Fruit fly (Drosophila melanogaster) whole organism, embryonic: ENCODE measurements around the gene pr.

Experiments used
- Awh ChIP-seq: fragments of 200-800 bp; sonication (Bioruptor generic); IDR thresholded peaks from 2 replicates; pipeline ENCODE4, ENCODE4 v1.3.6; 2022; ENCODE audit warnings: missing biosample characterization, missing genetic modification characterization
- Bteb2 ChIP-seq: fragments of 200-800 bp; sonication (Bioruptor generic); optimal IDR thresholded peaks from 2 replicates; lab custom pipeline; 2016; ENCODE audit warnings: missing biosample characterization, missing genetic modification characterization
- CG10462 ChIP-seq: fragments of 200-800 bp; sonication (Bioruptor generic); optimal IDR thresholded peaks from 2 replicates; lab custom pipeline; 2016; ENCODE audit warnings: missing biosample characterization, missing genetic modification characterization
- CG10543 ChIP-seq: fragments of 200-800 bp; sonication (Bioruptor generic); optimal IDR thresholded peaks from 3 replicates; lab custom pipeline; 2017; ENCODE audit warnings: missing biosample characterization, mild to moderate bottlenecking, missing genetic modification characterization, moderate library complexity
- CG11093 ChIP-seq: fragments of 200-800 bp; sonication (Bioruptor generic); IDR thresholded peaks from 3 replicates; pipeline ENCODE4 v1.3.6; 2022; ENCODE audit warnings: missing biosample characterization, missing genetic modification characterization
- CG11723 ChIP-seq: fragments of 200-800 bp; sonication (Bioruptor generic); optimal IDR thresholded peaks from 2 replicates; lab custom pipeline; 2017; ENCODE audit warnings: missing biosample characterization, mild to moderate bottlenecking, missing genetic modification characterization
- CG12744 ChIP-seq: fragments of 200-800 bp; sonication (Bioruptor generic); optimal IDR thresholded peaks from 2 replicates; lab custom pipeline; 2016; ENCODE audit warnings: missing biosample characterization, missing genetic modification characterization
- CG13894 ChIP-seq: fragments of 200-800 bp; sonication (Bioruptor generic); optimal IDR thresholded peaks from 3 replicates; lab custom pipeline; 2018; ENCODE audit warnings: missing biosample characterization, mild to moderate bottlenecking, missing genetic modification characterization, moderate library complexity
- CG1602 ChIP-seq: fragments of 200-800 bp; sonication (Bioruptor generic); optimal IDR thresholded peaks from 3 replicates; lab custom pipeline; 2016; ENCODE audit warnings: missing biosample characterization, missing genetic modification characterization
- CG18599 ChIP-seq: fragments of 200-800 bp; sonication (Bioruptor generic); optimal IDR thresholded peaks from 3 replicates; lab custom pipeline; 2017; ENCODE audit warnings: missing biosample characterization, missing genetic modification characterization, mild to moderate bottlenecking, moderate library complexity, missing genetic modification reagents
- CG3281 ChIP-seq: fragments of 200-800 bp; sonication (Bioruptor generic); optimal IDR thresholded peaks from 3 replicates; lab custom pipeline; 2017; ENCODE audit warnings: missing biosample characterization, mild to moderate bottlenecking, missing genetic modification characterization
- CG3407 ChIP-seq: fragments of 200-800 bp; sonication (Bioruptor generic); optimal IDR thresholded peaks from 2 replicates; lab custom pipeline; 2018; ENCODE audit warnings: missing biosample characterization, mild to moderate bottlenecking, missing genetic modification characterization
- CG3726 ChIP-seq: fragments of 200-800 bp; sonication (Bioruptor generic); IDR thresholded peaks from 3 replicates; pipeline ENCODE4, ENCODE4 v1.3.6; 2022; ENCODE audit warnings: missing biosample characterization, missing genetic modification characterization
- CG4707 ChIP-seq: fragments of 200-800 bp; sonication (Bioruptor generic); optimal IDR thresholded peaks from 2 replicates; lab custom pipeline; 2018; ENCODE audit warnings: missing biosample characterization, mild to moderate bottlenecking, missing genetic modification characterization, moderate library complexity
- CG5180 ChIP-seq: fragments of 200-800 bp; sonication (Bioruptor generic); optimal IDR thresholded peaks from 3 replicates; lab custom pipeline; 2017; ENCODE audit warnings: missing biosample characterization, missing genetic modification characterization, mild to moderate bottlenecking, moderate library complexity, missing genetic modification reagents
- CG6854 ChIP-seq: fragments of 200-800 bp; sonication (Bioruptor generic); optimal IDR thresholded peaks from 3 replicates; lab custom pipeline; 2017; ENCODE audit warnings: missing biosample characterization, mild to moderate bottlenecking, missing genetic modification characterization
- CG7839 ChIP-seq: fragments of 200-800 bp; sonication (Bioruptor generic); optimal IDR thresholded peaks from 3 replicates; lab custom pipeline; 2018; ENCODE audit warnings: missing biosample characterization, mild to moderate bottlenecking, missing genetic modification characterization, moderate library complexity
- Dip2 ChIP-seq: fragments of 200-800 bp; sonication (Bioruptor generic); IDR thresholded peaks from 2 replicates; pipeline ENCODE4 v1.3.6; 2022; ENCODE audit warnings: missing biosample characterization, missing genetic modification characterization
- Fer1 ChIP-seq: fragments of 200-800 bp; sonication (Bioruptor generic); optimal IDR thresholded peaks from 2 replicates; lab custom pipeline; 2017; ENCODE audit warnings: missing biosample characterization, mild to moderate bottlenecking, missing genetic modification characterization
- HLH3B ChIP-seq: fragments of 200-800 bp; sonication (Bioruptor generic); IDR thresholded peaks from 2 replicates; pipeline ENCODE4 v1.3.6; 2022; ENCODE audit warnings: missing biosample characterization, missing genetic modification characterization
- Hmr ChIP-seq: fragments of 200-800 bp; sonication (Bioruptor generic); optimal IDR thresholded peaks from 3 replicates; lab custom pipeline; 2017; ENCODE audit warnings: mild to moderate bottlenecking, missing biosample characterization, missing genetic modification reagents, missing genetic modification characterization
- Hr78 ChIP-seq, 2 experiments: fragments of 200-800 bp in 1 of 2; fragments of >200 bp in 1 of 2; sonication (Bioruptor generic) in 1 of 2; optimal IDR thresholded peaks; 2 replicates each; lab custom pipeline; 2017 to 2019; ENCODE audit warnings: missing biosample characterization in 2 of 2, missing genetic modification characterization in 2 of 2, mild to moderate bottlenecking in 1 of 2, moderate library complexity in 1 of 2
- Hsf ChIP-seq: fragments of 200-800 bp; sonication (Bioruptor generic); optimal IDR thresholded peaks from 3 replicates; lab custom pipeline; 2016; ENCODE audit warnings: missing biosample characterization, missing genetic modification characterization
- Meics ChIP-seq: fragments of 200-800 bp; sonication (Bioruptor generic); optimal IDR thresholded peaks from 2 replicates; lab custom pipeline; 2017; ENCODE audit warnings: missing biosample characterization, mild to moderate bottlenecking, missing genetic modification characterization
- Opbp ChIP-seq: fragments of 200-800 bp; sonication (Bioruptor generic); IDR thresholded peaks from 3 replicates; pipeline ENCODE4 v1.3.6; 2022; ENCODE audit warnings: missing biosample characterization, missing genetic modification characterization; ENCODE audit not compliant: partially characterized antibody
- Vsx1 ChIP-seq: fragments of 200-800 bp; sonication (Bioruptor generic); optimal IDR thresholded peaks from 2 replicates; lab custom pipeline; 2017; ENCODE audit warnings: missing biosample characterization, mild to moderate bottlenecking, missing genetic modification characterization, missing genetic modification reagents
- aop ChIP-seq: fragments of 200-800 bp; sonication (Bioruptor generic); IDR thresholded peaks from 2 replicates; pipeline ENCODE4 v1.3.6; 2022; ENCODE audit warnings: missing biosample characterization, missing genetic modification characterization
- bowl ChIP-seq: fragments of 200-800 bp; sonication (Bioruptor generic); IDR thresholded peaks from 2 replicates; pipeline ENCODE4 v1.3.6; 2022; ENCODE audit warnings: missing biosample characterization, missing genetic modification characterization
- br ChIP-seq: fragments of >200 bp; optimal IDR thresholded peaks from 2 replicates; lab custom pipeline; 2017
- cad ChIP-seq: fragments of >200 bp; optimal IDR thresholded peaks from 2 replicates; lab custom pipeline; 2017; ENCODE audit warnings: missing biosample characterization, missing genetic modification characterization
- chinmo ChIP-seq: fragments of 200-800 bp; sonication (Bioruptor generic); IDR thresholded peaks from 4 replicates; pipeline ENCODE4 v1.3.6; 2022; ENCODE audit warnings: missing biosample characterization, missing genetic modification characterization; ENCODE audit not compliant: partially characterized antibody
- ci ChIP-seq: fragments of 200-800 bp; sonication (Bioruptor generic); IDR thresholded peaks from 3 replicates; pipeline ENCODE4 v1.3.6; 2022; ENCODE audit warnings: missing biosample characterization, missing genetic modification characterization
- dmrt11E ChIP-seq: fragments of 200-800 bp; sonication (Bioruptor generic); optimal IDR thresholded peaks from 3 replicates; lab custom pipeline; 2018; ENCODE audit warnings: missing biosample characterization, mild to moderate bottlenecking, missing genetic modification characterization, moderate library complexity
- dysf ChIP-seq: fragments of 200-800 bp; sonication (Bioruptor generic); IDR thresholded peaks from 3 replicates; pipeline ENCODE4 v1.3.6; 2022; ENCODE audit warnings: missing biosample characterization, missing genetic modification characterization
- fd96Cb ChIP-seq: fragments of 200-800 bp; sonication (Bioruptor generic); optimal IDR thresholded peaks from 2 replicates; lab custom pipeline; 2018; ENCODE audit warnings: missing biosample characterization, mild to moderate bottlenecking, missing genetic modification characterization, moderate library complexity
- grn ChIP-seq: fragments of 200-800 bp; sonication (Bioruptor generic); optimal IDR thresholded peaks from 3 replicates; lab custom pipeline; 2017; ENCODE audit warnings: missing biosample characterization, missing genetic modification characterization
- hbn ChIP-seq: fragments of 200-800 bp; sonication (Bioruptor generic); IDR thresholded peaks from 2 replicates; pipeline ENCODE4 v1.3.6; 2022; ENCODE audit warnings: missing biosample characterization, missing genetic modification characterization; ENCODE audit not compliant: partially characterized antibody
- ind ChIP-seq: fragments of 200-800 bp; sonication (Bioruptor generic); optimal IDR thresholded peaks from 3 replicates; lab custom pipeline; 2016; ENCODE audit warnings: missing biosample characterization, missing genetic modification characterization
- oc ChIP-seq: fragments of 200-800 bp; sonication (Bioruptor generic); optimal IDR thresholded peaks from 2 replicates; lab custom pipeline; 2018; ENCODE audit warnings: missing biosample characterization, mild to moderate bottlenecking, missing genetic modification characterization, moderate library complexity
- onecut ChIP-seq: fragments of 200-800 bp; sonication (Bioruptor generic); IDR thresholded peaks from 2 replicates; pipeline ENCODE4 v1.3.6; 2022; ENCODE audit warnings: missing biosample characterization, missing genetic modification characterization
- pho ChIP-seq: fragments of 200-800 bp; sonication (Bioruptor generic); optimal IDR thresholded peaks from 2 replicates; lab custom pipeline; 2016; ENCODE audit warnings: missing biosample characterization, missing genetic modification characterization
- psq ChIP-seq: fragments of 200-800 bp; sonication (Bioruptor generic); optimal IDR thresholded peaks from 2 replicates; lab custom pipeline; 2017; ENCODE audit warnings: missing biosample characterization, missing genetic modification characterization
- rib ChIP-seq: fragments of 200-800 bp; sonication (Bioruptor generic); IDR thresholded peaks from 2 replicates; pipeline ENCODE4 v1.3.6; 2022; ENCODE audit warnings: missing biosample characterization, missing genetic modification characterization
- seq ChIP-seq: fragments of 200-800 bp; sonication (Bioruptor generic); IDR thresholded peaks from 2 replicates; pipeline ENCODE4 v1.3.6; 2022; ENCODE audit warnings: missing biosample characterization, missing genetic modification characterization
- so ChIP-seq: fragments of 200-800 bp; sonication (Bioruptor generic); IDR thresholded peaks from 3 replicates; pipeline ENCODE4 v1.3.6; 2022; ENCODE audit warnings: missing biosample characterization, missing genetic modification characterization
- sob ChIP-seq: fragments of 200-800 bp; sonication (Bioruptor generic); IDR thresholded peaks from 2 replicates; pipeline ENCODE4 v1.3.6; 2022; ENCODE audit warnings: missing biosample characterization, missing genetic modification characterization
- sqz ChIP-seq: fragments of 200-800 bp; sonication (Bioruptor generic); optimal IDR thresholded peaks from 3 replicates; lab custom pipeline; 2018; ENCODE audit warnings: missing biosample characterization, mild to moderate bottlenecking, missing genetic modification characterization
- stwl ChIP-seq: fragments of 200-800 bp; sonication (Bioruptor generic); optimal IDR thresholded peaks from 3 replicates; lab custom pipeline; 2018; ENCODE audit warnings: missing biosample characterization, mild to moderate bottlenecking, missing genetic modification characterization, moderate library complexity
- vnd ChIP-seq: fragments of 200-800 bp; sonication (Bioruptor generic); IDR thresholded peaks from 3 replicates; pipeline ENCODE4 v1.3.6; 2022; ENCODE audit warnings: missing biosample characterization, missing genetic modification characterization; ENCODE audit not compliant: partially characterized antibody

pr gene

dm6 chr2L:20069158-20070016 is 5.9 kb downstream of the pr start (continued):
- TF ChIP-seq stwl (no peak), Dip2 (GFP tag; lab: Robert Waterston, UW) (no peak), psq (GFP tag; lab: Kevin White, UChicago) (no peak), cad (GFP tag; lab: Kevin White, UChicago) (no peak), sqz (GFP tag; lab: Kevin White, UChicago) (no peak), dmrt11E (peak; percentile 6), CG10543 (peak; percentile 13), ci (GFP tag; lab: Robert Waterston, UW) (0 out of 3 replicates have a peak, but pooled peaks have one; percentile 35), CG5180 (GFP tag; lab: Kevin White, UChicago) (peak; percentile 36), Awh (GFP tag; lab: Robert Waterston, UW) (no peak), aop (GFP tag; lab: Robert Waterston, UW) (no peak), Hr78 (GFP tag; optimal IDR thresholded peaks at IDR 0.05; lab: Kevin White, UChicago) (peak in 1 of 2 experiments; percentile 93), grn (GFP tag; lab: Kevin White, UChicago) (peak; percentile 95), chinmo (0 out of 4 replicates have a peak, but pooled peaks have one; percentile 39), seq (GFP tag; lab: Robert Waterston, UW) (no peak), oc (tag; lab: Kevin White, UChicago) (no peak), CG13894 (tag; lab: Kevin White, UChicago) (peak; percentile 50), fd96Cb (tag; lab: Kevin White, UChicago) (no peak), vnd (GFP tag; lab: Robert Waterston, UW) (peak; percentile 47; the same call in 1 of the 3 replicates), pho (GFP tag; lab: Kevin White, UChicago) (no peak), Bteb2 (GFP tag; lab: Kevin White, UChicago) (no peak), Vsx1 (GFP tag; lab: Kevin White, UChicago) (peak; percentile 68), Hsf (GFP tag; lab: Kevin White, UChicago) (no peak), CG3407 (GFP tag; lab: Kevin White, UChicago) (no peak), so (GFP tag; lab: Robert Waterston, UW) (no peak), CG3726 (no peak), Opbp (GFP tag; lab: Robert Waterston, UW) (no peak), sob (GFP tag; lab: Robert Waterston, UW) (no peak), Hmr (GFP tag; lab: Kevin White, UChicago) (no peak), Fer1 (GFP tag; lab: Kevin White, UChicago) (no peak), bowl (GFP tag; lab: Robert Waterston, UW) (no peak), HLH3B (GFP tag; lab: Robert Waterston, UW) (no peak), br (lab: Kevin White, UChicago) (no peak), CG6854 (no peak), CG11723 (no peak), CG4707 (no peak), rib (GFP tag; lab: Robert Waterston, UW) (no peak), CG10462 (no peak), ind (GFP tag; lab: Kevin White, UChicago) (no peak), CG18599 (peak; percentile 19), CG7839 (tag; lab: Kevin White, UChicago) (no peak), hbn (GFP tag; lab: Robert Waterston, UW) (no peak), CG1602 (GFP tag; lab: Kevin White, UChicago) (no peak), CG3281 (GFP tag; lab: Kevin White, UChicago) (no peak), Meics (no peak), onecut (0 out of 2 replicates have a peak, but pooled peaks have one; percentile 6), dysf (no peak), CG11093 (GFP tag; lab: Robert Waterston, UW) (no peak), CG12744 (no peak)
